Fruit fly (Drosophila melanogaster) whole organism, prepupa: Measurements from ENCODE around the gene Tet.

ENCODE experiments used
- Blimp-1 ChIP-seq: fragments of 200-800 bp; sonication (Bioruptor generic); optimal IDR thresholded peaks from 3 replicates; lab custom pipeline; 2017; ENCODE audit warnings: missing biosample characterization, missing genetic modification characterization, mild to moderate bottlenecking, moderate library complexity, missing genetic modification reagents
- CG10631 ChIP-seq: fragments of 200-800 bp; sonication (Bioruptor generic); optimal IDR thresholded peaks from 2 replicates; lab custom pipeline; 2016; ENCODE audit warnings: missing biosample characterization, missing genetic modification characterization
- CG11294 ChIP-seq: fragments of 200-800 bp; sonication (Bioruptor generic); IDR thresholded peaks from 2 replicates; pipeline ENCODE4 v1.3.6; 2022; ENCODE audit warnings: missing biosample characterization, missing genetic modification characterization
- CG11902 ChIP-seq: fragments of 200-800 bp; sonication (Bioruptor generic); optimal IDR thresholded peaks from 3 replicates; lab custom pipeline; 2016; ENCODE audit warnings: missing biosample characterization, missing genetic modification characterization
- CG3032 ChIP-seq: fragments of 200-800 bp; optimal IDR thresholded peaks from 2 replicates; lab custom pipeline; 2019; ENCODE audit warnings: missing biosample characterization, mild to moderate bottlenecking, missing genetic modification characterization, moderate library complexity
- CG32006 ChIP-seq: fragments of 200-800 bp; sonication (Bioruptor generic); optimal IDR thresholded peaks from 3 replicates; lab custom pipeline; 2017; ENCODE audit warnings: missing biosample characterization, mild to moderate bottlenecking, missing genetic modification characterization
- CG3919 ChIP-seq: fragments of 200-800 bp; sonication (Bioruptor generic); optimal IDR thresholded peaks from 3 replicates; lab custom pipeline; 2016; ENCODE audit warnings: missing biosample characterization, missing genetic modification characterization
- CG4318 ChIP-seq: fragments of 200-800 bp; sonication (Bioruptor generic); optimal IDR thresholded peaks from 3 replicates; lab custom pipeline; 2017; ENCODE audit warnings: missing biosample characterization, mild to moderate bottlenecking, missing genetic modification characterization
- CG6163 ChIP-seq: fragments of 200-800 bp; sonication (Bioruptor generic); IDR thresholded peaks from 3 replicates; pipeline ENCODE4 v1.3.6; 2022; ENCODE audit warnings: missing biosample characterization, missing genetic modification characterization
- CG6276 ChIP-seq: fragments of 200-800 bp; sonication (Bioruptor generic); optimal IDR thresholded peaks from 2 replicates; lab custom pipeline; 2017; ENCODE audit warnings: missing biosample characterization, mild to moderate bottlenecking, missing genetic modification characterization
- CG6808 ChIP-seq: fragments of 200-800 bp; sonication (Bioruptor generic); optimal IDR thresholded peaks from 3 replicates; lab custom pipeline; 2017; ENCODE audit warnings: missing biosample characterization, missing genetic modification characterization, mild to moderate bottlenecking, moderate library complexity, missing genetic modification reagents
- CG7368 ChIP-seq: fragments of 200-800 bp; sonication (Bioruptor generic); optimal IDR thresholded peaks from 3 replicates; lab custom pipeline; 2016; ENCODE audit warnings: missing biosample characterization, missing genetic modification characterization
- CG8119 ChIP-seq: fragments of 200-800 bp; sonication (Bioruptor generic); IDR thresholded peaks from 3 replicates; pipeline ENCODE4 v1.3.6; 2022; ENCODE audit warnings: missing biosample characterization, missing genetic modification characterization
- CG8319 ChIP-seq: fragments of 200-800 bp; sonication (Bioruptor generic); optimal IDR thresholded peaks from 3 replicates; lab custom pipeline; 2016; ENCODE audit warnings: missing biosample characterization, missing genetic modification characterization
- CG8632 ChIP-seq: fragments of 200-800 bp; sonication (Bioruptor generic); optimal IDR thresholded peaks from 3 replicates; lab custom pipeline; 2016; ENCODE audit warnings: missing biosample characterization, missing genetic modification characterization
- CG9139 ChIP-seq: fragments of 200-800 bp; sonication (Bioruptor generic); optimal IDR thresholded peaks from 3 replicates; lab custom pipeline; 2017; ENCODE audit warnings: missing biosample characterization, mild to moderate bottlenecking, missing genetic modification characterization
- Eip75B ChIP-seq: fragments of 200-800 bp; sonication (Bioruptor generic); optimal IDR thresholded peaks from 3 replicates; lab custom pipeline; 2016; ENCODE audit warnings: missing biosample characterization, missing genetic modification characterization
- Eip78C ChIP-seq: fragments of 200-800 bp; sonication (Bioruptor generic); peaks from one replicate; lab custom pipeline; 2016; ENCODE audit warnings: missing biosample characterization, missing genetic modification characterization
- Ets96B ChIP-seq: fragments of 200-800 bp; optimal IDR thresholded peaks from 2 replicates; lab custom pipeline; 2019; ENCODE audit warnings: missing biosample characterization, mild to moderate bottlenecking, missing genetic modification characterization, moderate library complexity
- Gug ChIP-seq: fragments of 200-800 bp; sonication (Bioruptor generic); IDR thresholded peaks from 2 replicates; pipeline ENCODE4 v1.3.6; 2022; ENCODE audit warnings: missing biosample characterization, missing genetic modification characterization
- Hr39 ChIP-seq: fragments of 200-800 bp; sonication (Bioruptor generic); optimal IDR thresholded peaks from 2 replicates; lab custom pipeline; 2016; ENCODE audit warnings: missing biosample characterization, missing genetic modification characterization
- Hr4 ChIP-seq: fragments of 200-800 bp; sonication (Bioruptor generic); optimal IDR thresholded peaks from 3 replicates; lab custom pipeline; 2016; ENCODE audit warnings: missing biosample characterization, missing genetic modification characterization
- Met ChIP-seq: fragments of 200-800 bp; sonication (Bioruptor generic); optimal IDR thresholded peaks from 3 replicates; lab custom pipeline; 2016; ENCODE audit warnings: missing biosample characterization, missing genetic modification characterization
- OdsH ChIP-seq: fragments of 200-800 bp; sonication (Bioruptor generic); optimal IDR thresholded peaks from 3 replicates; lab custom pipeline; 2016; ENCODE audit warnings: missing biosample characterization, missing genetic modification characterization
- Smox ChIP-seq: fragments of 200-800 bp; sonication (Bioruptor generic); optimal IDR thresholded peaks from 3 replicates; lab custom pipeline; 2016; ENCODE audit warnings: missing biosample characterization, missing genetic modification characterization
- Sox102F ChIP-seq: fragments of 200-800 bp; sonication (Bioruptor generic); optimal IDR thresholded peaks from 2 replicates; lab custom pipeline; 2016; ENCODE audit warnings: missing biosample characterization, mild to moderate bottlenecking, missing genetic modification characterization
- Sox14 ChIP-seq: fragments of 200-800 bp; sonication (Bioruptor generic); optimal IDR thresholded peaks from 3 replicates; lab custom pipeline; 2016; ENCODE audit warnings: missing biosample characterization, missing genetic modification characterization
- achi ChIP-seq: fragments of 200-800 bp; sonication (Bioruptor generic); optimal IDR thresholded peaks from 3 replicates; lab custom pipeline; 2016; ENCODE audit warnings: missing biosample characterization, missing genetic modification characterization
- acj6 ChIP-seq: fragments of 200-800 bp; sonication (Bioruptor generic); optimal IDR thresholded peaks from 3 replicates; lab custom pipeline; 2016; ENCODE audit warnings: missing biosample characterization, missing genetic modification characterization
- cyc ChIP-seq: fragments of 200-800 bp; sonication (Bioruptor generic); optimal IDR thresholded peaks from 3 replicates; lab custom pipeline; 2016; ENCODE audit warnings: missing biosample characterization, missing genetic modification characterization
- dac ChIP-seq: fragments of 200-800 bp; sonication (Bioruptor generic); optimal IDR thresholded peaks from 2 replicates; lab custom pipeline; 2017; ENCODE audit warnings: missing biosample characterization, mild to moderate bottlenecking, missing genetic modification characterization
- dsx ChIP-seq: fragments of 200-800 bp; optimal IDR thresholded peaks from 3 replicates; lab custom pipeline; 2019; ENCODE audit warnings: missing biosample characterization, mild to moderate bottlenecking, missing genetic modification characterization, moderate library complexity; ENCODE audit not compliant: poor library complexity, severe bottlenecking
- eg ChIP-seq: fragments of 200-800 bp; sonication (Bioruptor generic); IDR thresholded peaks from 3 replicates; pipeline ENCODE4 v1.3.6; 2022; ENCODE audit warnings: missing biosample characterization, missing genetic modification characterization
- esn ChIP-seq: fragments of 200-800 bp; sonication (Bioruptor generic); optimal IDR thresholded peaks from 2 replicates; lab custom pipeline; 2016; ENCODE audit warnings: missing biosample characterization, mild to moderate bottlenecking, missing genetic modification characterization, moderate library complexity
- fd59A ChIP-seq: fragments of 200-800 bp; sonication (Bioruptor generic); optimal IDR thresholded peaks from 2 replicates; lab custom pipeline; 2017; ENCODE audit warnings: missing biosample characterization, mild to moderate bottlenecking, missing genetic modification characterization, missing genetic modification reagents
- fd85E ChIP-seq: fragments of 200-800 bp; sonication (Bioruptor generic); optimal IDR thresholded peaks from 3 replicates; lab custom pipeline; 2016; ENCODE audit warnings: missing biosample characterization, missing genetic modification characterization
- fkh ChIP-seq: fragments of 200-800 bp; sonication (Bioruptor generic); optimal IDR thresholded peaks from 3 replicates; lab custom pipeline; 2017; ENCODE audit warnings: missing biosample characterization, mild to moderate bottlenecking, missing genetic modification characterization, moderate library complexity
- lz ChIP-seq: fragments of 200-800 bp; sonication (Bioruptor generic); optimal IDR thresholded peaks from 3 replicates; lab custom pipeline; 2016; ENCODE audit warnings: missing biosample characterization, missing genetic modification characterization
- net ChIP-seq: fragments of 200-800 bp; sonication (Bioruptor generic); optimal IDR thresholded peaks from 3 replicates; lab custom pipeline; 2016; ENCODE audit warnings: missing biosample characterization, missing genetic modification characterization
- pdm3 ChIP-seq: fragments of 200-800 bp; sonication (Bioruptor generic); optimal IDR thresholded peaks from 3 replicates; lab custom pipeline; 2016; ENCODE audit warnings: missing biosample characterization, missing genetic modification characterization
- salr ChIP-seq, 2 experiments: fragments of 200-800 bp; sonication (Bioruptor generic); optimal IDR thresholded peaks; 3 replicates each; lab custom pipeline; 2016 to 2018; ENCODE audit warnings: missing biosample characterization in 2 of 2, missing genetic modification characterization in 2 of 2, mild to moderate bottlenecking in 1 of 2
- ss ChIP-seq, 2 experiments: fragments of 200-800 bp; sonication (Bioruptor generic); optimal IDR thresholded peaks; 2 replicates in 1 of 2; 3 replicates in 1 of 2; lab custom pipeline; 2017 to 2018; ENCODE audit warnings: mild to moderate bottlenecking in 2 of 2, missing biosample characterization in 2 of 2, missing genetic modification characterization in 2 of 2, moderate library complexity in 1 of 2
- svp ChIP-seq: fragments of 200-800 bp; sonication (Bioruptor generic); peaks from one replicate; lab custom pipeline; 2016; ENCODE audit warnings: missing biosample characterization, missing genetic modification characterization
- topi ChIP-seq: fragments of 200-800 bp; sonication (Bioruptor generic); optimal IDR thresholded peaks from 3 replicates; lab custom pipeline; 2016; ENCODE audit warnings: missing biosample characterization, missing genetic modification characterization
- vri ChIP-seq: fragments of 200-800 bp; sonication (Bioruptor generic); optimal IDR thresholded peaks from 3 replicates; lab custom pipeline; 2016; ENCODE audit warnings: missing biosample characterization, mild to moderate bottlenecking, missing genetic modification characterization

Gene Tet

dm6 chr3L:2772045-2772444 lies 106.9 kb downstream of the Tet start, which contains the start of gene AhcyL1 (continued):
- no peak for TF ChIP-seq CG8119 (GFP tag; lab: Robert Waterston, UW)
- no peak for TF ChIP-seq CG11902
- peak; percentile 21 for TF ChIP-seq dsx (GFP tag; lab: Kevin White, UChicago)
- no peak for TF ChIP-seq Hr39
- no peak for TF ChIP-seq Eip75B (GFP tag; lab: Kevin White, UChicago)
- no peak for TF ChIP-seq CG6163 (GFP tag; lab: Robert Waterston, UW)
- no peak for TF ChIP-seq OdsH
- no peak for TF ChIP-seq CG6276 (GFP tag; lab: Kevin White, UChicago)
- peak; percentile 94 for TF ChIP-seq svp (GFP tag; lab: Kevin White, UChicago)
- no peak for TF ChIP-seq Smox (GFP tag; lab: Kevin White, UChicago)
- no peak for TF ChIP-seq dac (GFP tag; lab: Kevin White, UChicago)
- no peak for TF ChIP-seq Sox102F
- TF ChIP-seq acj6 (GFP tag; lab: Kevin White, UChicago), result no peak
- peak; percentile 12 to 55 for TF ChIP-seq ss (GFP tag; optimal IDR thresholded peaks at IDR 0.05; lab: Kevin White, UChicago)
- no peak for TF ChIP-seq CG8319 (GFP tag; lab: Kevin White, UChicago)
- no peak for TF ChIP-seq cyc (GFP tag; lab: Kevin White, UChicago)
- TF ChIP-seq CG32006 (GFP tag; lab: Kevin White, UChicago), result no peak
- no peak for TF ChIP-seq Met
- TF ChIP-seq CG8632 (GFP tag; lab: Kevin White, UChicago), result no peak
- TF ChIP-seq eg (GFP tag; lab: Robert Waterston, UW), result no peak
- no peak for TF ChIP-seq fd59A (GFP tag; lab: Kevin White, UChicago)
- TF ChIP-seq lz (GFP tag; lab: Kevin White, UChicago), result no peak
- TF ChIP-seq, all 60 proteins: peak for 8

dm6 chr3L:2766269-2767088 lies 112.5 kb downstream of the Tet start, which contains the start of the genes Mrtf and Non2:
TSS of gene Mrtf (minus strand) at chr3L:2766536.
TSS of gene Non2 (plus strand) at chr3L:2766999.
- TF ChIP-seq CG3032 (peak; percentile 66), lz (GFP tag; lab: Kevin White, UChicago) (peak; percentile 73), eg (GFP tag; lab: Robert Waterston, UW) (peak; percentile 56), Blimp-1 (no peak), ss (GFP tag; optimal IDR thresholded peaks at IDR 0.05; lab: Kevin White, UChicago) (peak in 1 of 2 experiments; percentile 34), topi (GFP tag; lab: Kevin White, UChicago) (peak; percentile 55), Eip75B (GFP tag; lab: Kevin White, UChicago) (peak; percentile 57), net (GFP tag; lab: Kevin White, UChicago) (peak; percentile 47), CG6163 (GFP tag; lab: Robert Waterston, UW) (peak; percentile 57; the same call in 1 of the 3 replicates), fkh (peak; percentile 77), Eip78C (GFP tag; lab: Kevin White, UChicago) (peak; percentile 66), Gug (GFP tag; lab: Robert Waterston, UW) (0 out of 2 replicates have a peak, but pooled peaks have one; percentile 28), fd85E (no peak), fd59A (GFP tag; lab: Kevin White, UChicago) (peak; percentile 19), Sox14 (GFP tag; lab: Kevin White, UChicago) (peak; percentile 32), achi (GFP tag; lab: Kevin White, UChicago) (peak; percentile 48), esn (peak; percentile 75), CG4318 (GFP tag; lab: Kevin White, UChicago) (peak; percentile 20), CG11294 (no peak; the same call in 1 of the 2 replicates), CG8632 (GFP tag; lab: Kevin White, UChicago) (peak; percentile 3), vri (GFP tag; lab: Kevin White, UChicago) (peak; percentile 45), CG8319 (GFP tag; lab: Kevin White, UChicago) (peak; percentile 20), CG10631 (GFP tag; lab: Kevin White, UChicago) (peak; percentile 73), pdm3 (GFP tag; lab: Kevin White, UChicago) (peak; percentile 74), Ets96B (tag; lab: Kevin White, UChicago) (peak; percentile 28), Met (peak; percentile 65), salr (GFP tag; optimal IDR thresholded peaks at IDR 0.05; lab: Kevin White, UChicago) (peak in 1 of 2 experiments; percentile 57), CG7368 (GFP tag; lab: Kevin White, UChicago) (peak; percentile 10), Sox102F (peak; percentile 36), CG6808 (GFP tag; lab: Kevin White, UChicago) (no peak), dsx (GFP tag; lab: Kevin White, UChicago) (no peak), CG3919 (GFP tag; lab: Kevin White, UChicago) (peak; percentile 65), Hr4 (peak; percentile 73), CG11902 (peak; percentile 28), CG9139 (GFP tag; lab: Kevin White, UChicago) (peak; percentile 14), acj6 (GFP tag; lab: Kevin White, UChicago) (peak; percentile 66), dac (GFP tag; lab: Kevin White, UChicago) (peak; percentile 22), CG8119 (GFP tag; lab: Robert Waterston, UW) (0 out of 3 replicates have a peak, but pooled peaks have one; percentile 33)
